Fruit fly (Drosophila melanogaster) whole organism: ENCODE measurements around the gene CG14657.
A peak's percentile ranks its signal among the peaks of the same experiment; 100 is the strongest.

Source experiments
- CG8478 ChIP-seq: fragments of >200 bp; optimal IDR thresholded peaks from 2 replicates; lab custom pipeline; 2018; ENCODE audit warnings: inconsistent platforms
- Dll ChIP-seq: fragments of >200 bp; optimal IDR thresholded peaks from 2 replicates; lab custom pipeline; 2017
- EcR ChIP-seq, 2 experiments: fragments of >200 bp; optimal IDR thresholded peaks; 2 replicates each; lab custom pipeline; 2017; ENCODE audit warnings: missing biosample characterization in 2 of 2, missing genetic modification characterization in 2 of 2, missing genetic modification reagents in 2 of 2
- pan ChIP-seq: fragments of >200 bp; optimal IDR thresholded peaks from 2 replicates; lab custom pipeline; 2017
- psq ChIP-seq: fragments of >200 bp; optimal IDR thresholded peaks from 2 replicates; lab custom pipeline; 2017
- usp ChIP-seq: fragments of >200 bp; optimal IDR thresholded peaks from 2 replicates; lab custom pipeline; 2017; ENCODE audit warnings: missing biosample characterization, missing genetic modification characterization, mixed read lengths

CG14657 gene

dm6 chr3R:4816018-4816417, 5.2 kb downstream of the CG14657 start, which contains the start of gene BBS5:
Gene BBS5, plus strand, starts transcription at chr3R:4816318.
- TF ChIP-seq psq = no peak
- no peak for TF ChIP-seq pan (lab: Kevin White, UChicago)
- no peak for TF ChIP-seq Dll (lab: Kevin White, UChicago)
- no peak for TF ChIP-seq EcR (GFP tag; optimal IDR thresholded peaks at IDR 0.05; lab: Kevin White, UChicago)
- TF ChIP-seq usp (GFP tag; lab: Kevin White, UChicago) = no peak
- TF ChIP-seq CG8478 (lab: Kevin White, UChicago) = no peak

- TF ChIP-seq EcR (GFP tag; optimal IDR thresholded peaks at IDR 0.05; lab: Kevin White, UChicago) (no peak), psq (no peak), usp (GFP tag; lab: Kevin White, UChicago) (no peak), pan (lab: Kevin White, UChicago) (no peak), Dll (lab: Kevin White, UChicago) (no peak), CG8478 (lab: Kevin White, UChicago) (no peak)
Observed at dm6 chr3R:4814677-4815076, 6.6 kb downstream of the CG14657 start.

DNA sequence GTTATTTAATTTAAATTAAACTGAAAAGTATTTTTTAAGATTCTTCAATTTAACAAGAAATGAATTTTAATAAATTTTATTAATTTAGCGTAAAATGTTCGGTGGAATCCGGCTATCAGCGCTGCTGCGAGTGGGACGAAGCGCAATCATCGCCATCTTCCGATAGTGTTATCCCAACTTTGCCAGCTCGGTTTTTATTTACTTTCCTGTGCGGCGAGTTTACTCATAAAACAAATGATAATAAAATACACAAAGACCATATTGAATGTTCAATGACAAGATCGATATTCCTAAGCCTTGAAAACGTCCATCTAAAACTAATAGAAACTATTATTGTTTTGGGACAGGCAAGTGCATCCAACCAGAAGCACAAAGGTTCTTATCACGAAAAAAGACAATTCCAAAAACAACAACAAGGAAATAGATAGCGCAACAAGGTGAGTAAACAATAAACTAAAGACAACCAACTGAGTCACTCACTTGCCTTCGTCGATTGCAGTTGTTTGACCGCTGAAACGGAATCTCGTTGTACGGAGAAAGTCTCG, 8.0 kb downstream of the CG14657 start:
- TF ChIP-seq usp (GFP tag; lab: Kevin White, UChicago) (no peak), psq (no peak), Dll (lab: Kevin White, UChicago) (no peak), EcR (GFP tag; optimal IDR thresholded peaks at IDR 0.05; lab: Kevin White, UChicago) (no peak), pan (lab: Kevin White, UChicago) (no peak), CG8478 (lab: Kevin White, UChicago) (no peak)

dm6 chr3R:4811936-4812534, 9.2 kb downstream of the CG14657 start, which contains the start of the genes Hus1-like and ctrip:
Gene Hus1-like, minus strand, starts transcription at chr3R:4812096.
Gene ctrip, minus strand, starts transcription at chr3R:4812096.
- no peak for TF ChIP-seq CG8478 (lab: Kevin White, UChicago)
- no peak for TF ChIP-seq Dll (lab: Kevin White, UChicago)
- no peak for TF ChIP-seq usp (GFP tag; lab: Kevin White, UChicago)
- TF ChIP-seq EcR (GFP tag; optimal IDR thresholded peaks at IDR 0.05; lab: Kevin White, UChicago) = no peak
- TF ChIP-seq pan (lab: Kevin White, UChicago) = no peak
- no peak for TF ChIP-seq psq

- no peak for TF ChIP-seq CG8478 (lab: Kevin White, UChicago)
- TF ChIP-seq EcR (GFP tag; optimal IDR thresholded peaks at IDR 0.05; lab: Kevin White, UChicago) = no peak
- no peak for TF ChIP-seq usp (GFP tag; lab: Kevin White, UChicago)
- no peak for TF ChIP-seq Dll (lab: Kevin White, UChicago)
- TF ChIP-seq psq = no peak
- no peak for TF ChIP-seq pan (lab: Kevin White, UChicago)
Observed at dm6 chr3R:4811124-4811935, 9.9 kb downstream of the CG14657 start, which contains the start of gene Gmppb. Gene Gmppb, plus strand, starts transcription at chr3R:4811444.

DNA sequence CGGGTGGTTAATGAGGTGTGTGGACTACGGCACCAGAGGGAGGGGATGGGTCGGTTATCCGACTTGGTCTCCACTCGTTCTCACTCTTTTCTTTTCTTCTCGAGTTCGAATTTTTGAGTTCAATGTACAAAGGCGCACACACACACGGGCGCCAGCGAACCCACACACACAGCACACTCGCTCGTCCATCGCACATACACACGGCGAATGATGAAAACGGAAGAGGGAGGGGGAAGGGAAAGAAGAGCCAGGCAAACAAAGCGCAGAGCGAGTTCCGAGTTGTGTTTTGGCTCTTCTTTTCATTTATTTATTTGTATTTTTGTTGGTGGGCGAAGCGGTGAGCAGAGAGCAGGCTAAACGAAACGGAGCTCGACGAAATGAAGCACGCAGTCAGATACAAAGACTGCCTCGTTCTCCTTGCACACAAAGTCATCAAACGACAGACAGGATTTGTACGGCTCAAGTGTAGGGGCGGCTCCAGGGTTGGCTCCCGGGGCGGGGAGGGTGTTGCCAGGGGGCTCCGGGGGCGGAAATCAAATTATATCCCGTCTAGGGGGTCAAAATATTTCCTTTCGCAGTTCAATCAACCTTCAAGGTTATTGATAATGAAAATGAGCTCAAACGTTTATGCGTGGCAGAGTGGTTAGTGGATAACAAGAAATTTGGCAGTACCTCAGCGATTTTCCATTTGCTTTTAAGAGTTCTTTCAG, 11.1 kb downstream of the CG14657 start:
- no peak for TF ChIP-seq Dll (lab: Kevin White, UChicago)
- peak; percentile 84 to 87 for TF ChIP-seq EcR (GFP tag; optimal IDR thresholded peaks at IDR 0.05; lab: Kevin White, UChicago)

DNA sequence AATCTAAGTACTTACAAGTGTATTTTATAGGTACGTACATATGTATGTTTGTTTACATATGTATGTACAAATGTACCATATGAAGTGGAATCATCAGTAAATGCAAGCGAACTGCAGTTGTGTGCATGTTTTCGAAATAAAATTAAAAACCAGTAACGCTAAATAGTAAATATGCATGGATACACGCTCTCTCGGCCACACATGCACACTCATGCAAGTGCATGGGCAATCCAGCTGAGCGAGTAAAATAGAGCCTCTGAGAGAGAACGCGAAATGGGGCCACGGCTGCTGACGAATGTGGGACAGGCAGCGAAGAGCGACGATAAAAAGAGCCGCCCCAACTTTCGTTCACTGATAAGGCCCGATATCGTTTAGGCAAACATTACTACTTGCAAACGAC, 13.7 kb downstream of the CG14657 start:
- TF ChIP-seq Dll (lab: Kevin White, UChicago) (no peak), CG8478 (lab: Kevin White, UChicago) (no peak), pan (lab: Kevin White, UChicago) (no peak), EcR (GFP tag; optimal IDR thresholded peaks at IDR 0.05; lab: Kevin White, UChicago) (no peak), usp (GFP tag; lab: Kevin White, UChicago) (no peak), psq (no peak)

dm6 chr3R:4806318-4806757, 14.9 kb downstream of the CG14657 start:
- TF ChIP-seq EcR (GFP tag; optimal IDR thresholded peaks at IDR 0.05; lab: Kevin White, UChicago) (peak; percentile 76 to 78), CG8478 (lab: Kevin White, UChicago) (no peak), usp (GFP tag; lab: Kevin White, UChicago) (no peak), psq (no peak), Dll (lab: Kevin White, UChicago) (no peak)

DNA sequence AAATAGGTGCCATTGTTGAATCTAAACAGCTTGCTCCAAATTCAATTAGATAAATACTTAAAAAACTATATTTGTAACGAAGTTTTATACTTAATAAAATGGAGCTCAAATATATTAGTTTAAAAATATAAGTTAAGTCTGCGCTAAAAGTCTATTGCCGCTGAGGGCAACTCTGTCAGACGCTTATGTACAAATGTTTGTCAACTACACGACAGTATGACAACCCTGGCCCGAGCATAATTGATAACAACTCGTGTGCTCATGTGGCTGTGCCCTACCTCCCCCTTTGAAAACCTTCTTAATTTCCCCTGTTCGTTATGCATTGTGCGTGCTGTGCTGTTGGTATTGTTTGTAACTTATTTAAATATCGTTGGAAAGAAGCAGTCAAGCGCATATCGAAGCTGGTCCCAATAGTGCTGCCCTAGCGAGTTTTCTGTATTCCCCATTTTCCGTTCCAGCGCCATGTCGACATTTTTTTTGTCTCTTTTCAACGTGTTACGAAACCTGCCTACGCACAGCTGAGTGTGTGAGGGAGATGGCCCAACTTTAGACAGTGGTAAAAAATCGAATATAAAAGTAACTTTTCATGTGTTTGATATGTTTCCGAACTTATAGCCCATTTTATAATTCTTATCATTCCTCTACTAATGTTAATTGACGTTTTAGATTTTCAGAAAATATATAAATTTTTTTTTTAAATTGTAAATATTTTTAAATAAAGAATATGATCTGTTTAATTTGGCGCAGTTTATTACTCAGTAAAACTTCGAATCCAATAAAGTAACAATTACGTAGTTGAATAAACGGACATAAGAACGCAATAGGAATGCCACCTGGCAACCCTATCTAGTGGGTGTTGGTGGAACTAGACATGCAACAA, 16.2 kb downstream of the CG14657 start:
- TF ChIP-seq psq (no peak), pan (lab: Kevin White, UChicago) (no peak), CG8478 (lab: Kevin White, UChicago) (no peak), usp (GFP tag; lab: Kevin White, UChicago) (no peak), EcR (GFP tag; optimal IDR thresholded peaks at IDR 0.05; lab: Kevin White, UChicago) (no peak), Dll (lab: Kevin White, UChicago) (no peak)

DNA sequence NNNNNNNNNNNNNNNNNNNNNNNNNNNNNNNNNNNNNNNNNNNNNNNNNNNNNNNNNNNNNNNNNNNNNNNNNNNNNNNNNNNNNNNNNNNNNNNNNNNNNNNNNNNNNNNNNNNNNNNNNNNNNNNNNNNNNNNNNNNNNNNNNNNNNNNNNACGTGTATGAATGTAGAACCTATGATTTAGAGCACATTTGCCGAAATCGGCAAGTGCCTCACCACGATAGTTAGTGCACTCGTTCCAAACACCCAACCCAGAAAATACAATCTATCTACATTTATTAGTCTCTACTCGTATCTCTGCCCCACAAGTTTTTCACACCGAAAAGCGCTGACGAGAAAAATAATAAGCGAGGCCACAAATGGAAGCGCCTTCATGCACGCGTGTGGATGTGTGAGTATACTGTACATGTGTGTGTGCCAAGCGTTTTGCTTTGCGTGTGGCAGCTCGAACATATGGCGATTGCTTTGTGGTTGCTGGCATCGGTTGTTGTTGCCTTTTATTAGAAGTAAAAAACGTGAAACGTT, 17.0 kb downstream of the CG14657 start:
- TF ChIP-seq CG8478 (lab: Kevin White, UChicago) (no peak), usp (GFP tag; lab: Kevin White, UChicago) (no peak), Dll (lab: Kevin White, UChicago) (no peak), EcR (GFP tag; optimal IDR thresholded peaks at IDR 0.05; lab: Kevin White, UChicago) (no peak), pan (lab: Kevin White, UChicago) (no peak), psq (no peak)
